Fruit fly (Drosophila melanogaster): ENCODE measurements around the gene CG31538.

dm6 chr3R:5309234-5309798 is 31.7 kb upstream of the CG31538 start:
- TF ChIP-seq tai (GFP tag; optimal IDR thresholded peaks at IDR 0.05) (no peak), pan (optimal IDR thresholded peaks at IDR 0.05) (no peak), brk (GFP tag; optimal IDR thresholded peaks at IDR 0.05) (no peak), CG9705 (GFP tag; optimal IDR thresholded peaks at IDR 0.05) (no peak), psq (GFP tag; optimal IDR thresholded peaks at IDR 0.05) (no peak), sv (GFP tag; optimal IDR thresholded peaks at IDR 0.05) (no peak), rgr (GFP tag; optimal IDR thresholded peaks at IDR 0.05) (no peak), Sp1 (GFP tag; optimal IDR thresholded peaks at IDR 0.05) (no peak), Hr83 (GFP tag; optimal IDR thresholded peaks at IDR 0.05; ENCODE audit: poor library complexity, severe bottlenecking) (no peak), CG32264 (GFP tag; optimal IDR thresholded peaks at IDR 0.05) (no peak)

All from whole organism, wandering third instar larva.